Worm (Caenorhabditis elegans) whole organism, L1 larva: Measurements from ENCODE around the gene F44D12.19.
A peak's percentile ranks its signal among the peaks of the same experiment; 100 is the strongest.

Experiments used
- F16B12.6 ChIP-seq: fragments of 150-350 bp; optimal IDR thresholded peaks from 2 replicates; lab custom pipeline; 2014; ENCODE audit warnings: missing biosample characterization, missing genetic modification characterization
- Y116A8C.19 ChIP-seq: sonication (generic microtip); optimal IDR thresholded peaks from 2 replicates; lab custom pipeline; 2016; ENCODE audit warnings: missing compliant biosample characterization, missing genetic modification characterization, borderline replicate concordance
- aha-1 ChIP-seq: fragments of 150-350 bp; optimal IDR thresholded peaks from 2 replicates; lab custom pipeline; 2014; ENCODE audit warnings: missing biosample characterization, missing genetic modification characterization
- aly-2 ChIP-seq: fragments of 150-350 bp; optimal IDR thresholded peaks from 2 replicates; lab custom pipeline; 2014; ENCODE audit warnings: missing biosample characterization, missing genetic modification characterization
- ama-1 ChIP-seq: fragments of 150-350 bp; optimal IDR thresholded peaks from 2 replicates; lab custom pipeline; 2014
- blmp-1 ChIP-seq: fragments of 150-350 bp; optimal IDR thresholded peaks from 2 replicates; lab custom pipeline; 2014; ENCODE audit warnings: missing biosample characterization, missing genetic modification characterization
- ceh-88 ChIP-seq: fragments of 200-800 bp; sonication (Bioruptor generic); IDR thresholded peaks from 2 replicates; pipeline ENCODE4 v1.3.6; 2022; ENCODE audit warnings: missing genetic modification characterization, missing compliant biosample characterization
- dsc-1 ChIP-seq: sonication (generic microtip); optimal IDR thresholded peaks from 2 replicates; lab custom pipeline; 2016; ENCODE audit warnings: mild to moderate bottlenecking, missing genetic modification characterization, missing compliant biosample characterization
- efl-1 ChIP-seq, 4 experiments: fragments of 150-350 bp; optimal IDR thresholded peaks in 3 of 4; peaks in 1 of 4; 1 replicate in 1 of 4; 2 replicates in 3 of 4; lab custom pipeline; 2014; ENCODE audit warnings: missing biosample characterization in 2 of 4, missing genetic modification characterization in 2 of 4, missing genetic modification reagents in 2 of 4
- efl-3 ChIP-seq: fragments of 200-800 bp; sonication (Bioruptor generic); optimal IDR thresholded peaks from 2 replicates; lab custom pipeline; 2018; ENCODE audit warnings: mild to moderate bottlenecking, missing genetic modification characterization, missing compliant biosample characterization
- egl-27 ChIP-seq, 2 experiments: fragments of 150-350 bp in 1 of 2; sonication (generic microtip); optimal IDR thresholded peaks; 3 replicates each; lab custom pipeline; 2017 to 2018; ENCODE audit warnings: missing biosample characterization in 2 of 2, missing genetic modification characterization in 2 of 2, missing genetic modification reagents in 2 of 2
- elt-2 ChIP-seq: sonication (generic microtip); optimal IDR thresholded peaks from 2 replicates; lab custom pipeline; 2016; ENCODE audit warnings: missing genetic modification characterization, mild to moderate bottlenecking, inconsistent platforms, missing compliant biosample characterization, missing genetic modification reagents
- elt-3 ChIP-seq, 6 experiments: fragments of 150-350 bp in 1 of 6; sonication (generic microtip); optimal IDR thresholded peaks; 2 replicates each; lab custom pipeline; 2017 to 2018; ENCODE audit warnings: missing biosample characterization in 6 of 6, missing genetic modification characterization in 6 of 6, inconsistent platforms in 1 of 6
- ets-5 ChIP-seq: fragments of 200-800 bp; sonication (Bioruptor generic); IDR thresholded peaks from 2 replicates; pipeline ENCODE4 v1.3.6; 2022; ENCODE audit warnings: missing genetic modification characterization, missing compliant biosample characterization
- fkh-10 ChIP-seq: sonication (generic microtip); optimal IDR thresholded peaks from 2 replicates; lab custom pipeline; 2017; ENCODE audit warnings: missing biosample characterization, missing genetic modification reagents, missing genetic modification characterization
- hlh-17 ChIP-seq: fragments of 200-800 bp; sonication (Bioruptor generic); optimal IDR thresholded peaks from 2 replicates; lab custom pipeline; 2018; ENCODE audit warnings: missing genetic modification characterization, mild to moderate bottlenecking, missing compliant biosample characterization, moderate library complexity, borderline replicate concordance
- hpl-2 ChIP-seq: fragments of 150-350 bp; optimal IDR thresholded peaks from 2 replicates; lab custom pipeline; 2014; ENCODE audit warnings: missing biosample characterization, missing genetic modification reagents, missing genetic modification characterization
- irx-1 ChIP-seq: sonication (generic microtip); optimal IDR thresholded peaks from 2 replicates; lab custom pipeline; 2016; ENCODE audit warnings: missing genetic modification characterization, missing compliant biosample characterization
- jun-1 ChIP-seq: fragments of 150-350 bp; optimal IDR thresholded peaks from 2 replicates; lab custom pipeline; 2014; ENCODE audit warnings: missing biosample characterization, missing genetic modification reagents, missing genetic modification characterization
- lin-15B ChIP-seq: fragments of 150-350 bp; sonication (generic microtip); optimal IDR thresholded peaks from 3 replicates; lab custom pipeline; 2014; ENCODE audit warnings: missing biosample characterization, missing genetic modification characterization
- lin-35 ChIP-seq, 2 experiments: fragments of 150-350 bp; optimal IDR thresholded peaks; 2 replicates each; lab custom pipeline; 2014; ENCODE audit warnings: missing biosample characterization in 2 of 2, missing genetic modification characterization in 2 of 2, missing genetic modification reagents in 2 of 2
- lsy-2 ChIP-seq, 2 experiments: fragments of 150-350 bp; optimal IDR thresholded peaks; 2 replicates each; lab custom pipeline; 2014; ENCODE audit warnings: missing biosample characterization in 2 of 2, missing genetic modification characterization in 2 of 2
- mab-9 ChIP-seq: fragments of 200-800 bp; sonication (Bioruptor generic); IDR thresholded peaks from 2 replicates; pipeline ENCODE4 v1.3.6; 2022; ENCODE audit warnings: missing genetic modification reagents, missing genetic modification characterization, missing compliant biosample characterization
- mef-2 ChIP-seq: fragments of 150-350 bp; optimal IDR thresholded peaks from 2 replicates; lab custom pipeline; 2014; ENCODE audit warnings: missing biosample characterization, missing genetic modification characterization
- mep-1 ChIP-seq: fragments of 150-350 bp; optimal IDR thresholded peaks from 2 replicates; lab custom pipeline; 2014; ENCODE audit warnings: missing biosample characterization, missing genetic modification characterization
- nhr-11 ChIP-seq: fragments of 150-350 bp; optimal IDR thresholded peaks from 2 replicates; lab custom pipeline; 2014; ENCODE audit warnings: missing biosample characterization, missing genetic modification characterization
- nhr-12 ChIP-seq: sonication (generic microtip); optimal IDR thresholded peaks from 2 replicates; lab custom pipeline; 2017; ENCODE audit warnings: missing biosample characterization, missing genetic modification characterization
- nhr-20 ChIP-seq: sonication (generic microtip); optimal IDR thresholded peaks from 2 replicates; lab custom pipeline; 2016; ENCODE audit warnings: mild to moderate bottlenecking, missing genetic modification characterization, missing compliant biosample characterization
- nhr-28 ChIP-seq: fragments of 150-350 bp; optimal IDR thresholded peaks from 2 replicates; lab custom pipeline; 2014; ENCODE audit warnings: missing biosample characterization, missing genetic modification characterization
- nhr-47 ChIP-seq: sonication (generic microtip); optimal IDR thresholded peaks from 2 replicates; lab custom pipeline; 2016; ENCODE audit warnings: mild to moderate bottlenecking, missing genetic modification characterization, moderate library complexity, missing compliant biosample characterization
- nhr-85 ChIP-seq: sonication (generic microtip); peaks from one replicate; lab custom pipeline; 2016; ENCODE audit warnings: missing genetic modification characterization, inconsistent platforms, missing compliant biosample characterization
- pqm-1 ChIP-seq: sonication (generic microtip); optimal IDR thresholded peaks from 3 replicates; lab custom pipeline; 2017; ENCODE audit warnings: missing biosample characterization, missing genetic modification characterization
- snpc-4 ChIP-seq: fragments of 150-350 bp; optimal IDR thresholded peaks from 2 replicates; lab custom pipeline; 2014; ENCODE audit warnings: missing biosample characterization, missing genetic modification characterization
- snu-23 ChIP-seq: sonication (generic microtip); optimal IDR thresholded peaks from 2 replicates; lab custom pipeline; 2016; ENCODE audit warnings: missing genetic modification characterization, missing compliant biosample characterization
- sox-4 ChIP-seq: sonication (generic microtip); optimal IDR thresholded peaks from 2 replicates; lab custom pipeline; 2016; ENCODE audit warnings: missing genetic modification characterization, missing compliant biosample characterization
- tbx-2 ChIP-seq: sonication (generic microtip); optimal IDR thresholded peaks from 2 replicates; lab custom pipeline; 2016; ENCODE audit warnings: missing genetic modification characterization, missing compliant biosample characterization
- unc-130 ChIP-seq: fragments of 150-350 bp; optimal IDR thresholded peaks from 2 replicates; lab custom pipeline; 2017; ENCODE audit warnings: missing biosample characterization, missing genetic modification characterization, inconsistent platforms
- unc-30 ChIP-seq: sonication (generic microtip); optimal IDR thresholded peaks from 2 replicates; lab custom pipeline; 2017; ENCODE audit warnings: missing biosample characterization, missing genetic modification characterization
- unc-98 ChIP-seq: fragments of 200-800 bp; sonication (Bioruptor generic); IDR thresholded peaks from 2 replicates; pipeline ENCODE4 v1.3.6; 2022; ENCODE audit warnings: missing genetic modification characterization, missing compliant biosample characterization
- vab-15 ChIP-seq: sonication (generic microtip); optimal IDR thresholded peaks from 2 replicates; lab custom pipeline; 2017; ENCODE audit warnings: missing genotype, mild to moderate bottlenecking, missing genetic modification characterization, missing compliant biosample characterization
- ztf-4 ChIP-seq: fragments of 150-350 bp; optimal IDR thresholded peaks from 2 replicates; lab custom pipeline; 2014; ENCODE audit warnings: missing biosample characterization, missing genetic modification characterization

Gene F44D12.19

ce11 chrIV:10033053-10033452 lies 11.7 kb downstream of the F44D12.19 start, which contains the start of gene F44D12.6:
Gene F44D12.6, plus strand, starts transcription at chrIV:10033353.
- no peak for TF ChIP-seq aha-1 (tag; lab: Kevin White, UChicago)
- no peak for TF ChIP-seq nhr-20 (tag; lab: Kevin White, UChicago)
- TF ChIP-seq irx-1, result no peak
- TF ChIP-seq elt-2 (tag; lab: Kevin White, UChicago), result no peak
- no peak for TF ChIP-seq nhr-28
- no peak for TF ChIP-seq snpc-4 (tag; lab: Kevin White, UChicago)

DNA sequence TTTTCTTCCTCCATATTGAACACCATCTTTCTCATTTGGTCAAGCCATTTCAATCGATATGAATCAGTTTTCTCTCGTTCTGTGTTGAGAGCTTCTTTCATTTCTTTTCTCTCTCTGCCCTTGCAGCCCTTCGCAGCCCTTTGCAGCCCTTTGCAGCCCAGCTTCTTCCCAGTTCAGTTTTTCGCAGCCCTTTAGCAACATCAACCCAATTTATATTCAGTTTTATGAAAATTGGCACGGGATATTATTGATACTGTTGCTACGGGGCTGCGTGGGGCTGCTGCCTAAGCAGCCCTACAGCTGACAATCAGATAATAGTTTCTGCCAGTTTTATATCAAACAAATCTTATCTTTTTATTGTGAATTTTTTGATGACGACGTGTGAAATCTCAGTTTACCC lies 15.6 kb downstream of the F44D12.19 start, which contains the start of gene F44D12.10:
TSS of gene F44D12.10 (minus strand) at position 101 of the 400 bp plus-strand sequence.
- TF ChIP-seq blmp-1 (tag; lab: Kevin White, UChicago) (no peak), efl-3 (GFP tag; lab: Kevin White, UChicago) (no peak), lsy-2 (tag; optimal IDR thresholded peaks at IDR 0.05; lab: Kevin White, UChicago) (no peak), elt-2 (tag; lab: Kevin White, UChicago) (no peak), tbx-2 (no peak), nhr-85 (tag; lab: Kevin White, UChicago) (no peak), ets-5 (GFP tag; lab: Robert Waterston, UW) (no peak), nhr-11 (tag; lab: Kevin White, UChicago) (no peak), snu-23 (no peak), Y116A8C.19 (tag; lab: Kevin White, UChicago) (no peak), lin-15B (no peak), nhr-20 (tag; lab: Kevin White, UChicago) (no peak), vab-15 (tag; lab: Kevin White, UChicago) (no peak), nhr-47 (tag; lab: Kevin White, UChicago) (no peak), unc-98 (GFP tag; lab: Robert Waterston, UW) (no peak), mep-1 (no peak)

DNA sequence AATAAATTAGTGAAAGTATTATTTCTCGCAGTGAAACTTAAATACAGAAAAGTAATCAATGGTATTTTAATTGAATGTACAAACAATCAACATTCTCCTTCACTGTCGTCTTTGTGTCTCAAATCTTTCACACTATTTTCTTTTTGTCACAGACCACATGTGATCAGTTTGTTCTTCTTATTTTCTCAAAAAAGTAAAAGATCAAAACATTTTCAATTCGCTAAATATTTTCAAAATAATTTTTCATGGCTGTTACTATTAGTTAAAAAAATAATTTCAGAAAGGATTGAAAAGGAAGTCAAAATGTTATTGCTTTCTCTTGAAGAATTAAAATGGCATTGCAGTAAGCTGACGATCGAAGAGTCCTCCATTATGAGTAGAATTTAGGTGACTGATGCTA lies 19.4 kb downstream of the F44D12.19 start, which contains the start of gene dhs-31:
TSS of gene dhs-31 (minus strand) at position 101 of the 400 bp plus-strand sequence.
- no peak for TF ChIP-seq unc-30 (tag; lab: Kevin White, UChicago)
- TF ChIP-seq dsc-1 (tag; lab: Kevin White, UChicago), result no peak
- TF ChIP-seq efl-1 (optimal IDR thresholded peaks at IDR 0.05; lab: Kevin White, UChicago), result no peak
- TF ChIP-seq efl-1 (GFP tag; optimal IDR thresholded peaks at IDR 0.05 in 1 of 2; lab: Kevin White, UChicago), result no peak
- peak; percentile 42 for TF ChIP-seq blmp-1 (tag; lab: Kevin White, UChicago)
- TF ChIP-seq pqm-1, result no peak
- TF ChIP-seq nhr-20 (tag; lab: Kevin White, UChicago), result no peak
- TF ChIP-seq unc-130 (tag; lab: Kevin White, UChicago), result no peak
- TF ChIP-seq egl-27 (tag; optimal IDR thresholded peaks at IDR 0.05; lab: Kevin White, UChicago), result no peak
- no peak for TF ChIP-seq ceh-88
- TF ChIP-seq nhr-12 (tag; lab: Kevin White, UChicago), result no peak
- TF ChIP-seq mab-9, result no peak
- TF ChIP-seq hlh-17 (GFP tag; lab: Kevin White, UChicago), result no peak
- no peak for TF ChIP-seq hpl-2 (GFP tag; lab: Kevin White, UChicago)
- peak; percentile 22 for TF ChIP-seq nhr-85 (tag; lab: Kevin White, UChicago)
- TF ChIP-seq aly-2 (tag; lab: Kevin White, UChicago), result no peak
- peak in 1 of 6 experiments; percentile 11 for TF ChIP-seq elt-3 (tag; optimal IDR thresholded peaks at IDR 0.05; lab: Kevin White, UChicago)
- no peak for TF ChIP-seq mef-2 (tag; lab: Kevin White, UChicago)
- no peak for TF ChIP-seq ztf-4 (tag; lab: Kevin White, UChicago)
- TF ChIP-seq nhr-47 (tag; lab: Kevin White, UChicago), result no peak
- TF ChIP-seq ama-1 (lab: Kevin White, UChicago), result no peak
- no peak for TF ChIP-seq sox-4
- TF ChIP-seq jun-1, result no peak
- no peak for TF ChIP-seq mep-1
- TF ChIP-seq F16B12.6 (tag; lab: Kevin White, UChicago), result no peak
- TF ChIP-seq lin-35 (GFP tag; optimal IDR thresholded peaks at IDR 0.05; lab: Kevin White, UChicago), result no peak
- no peak for TF ChIP-seq fkh-10 (GFP tag; lab: Kevin White, UChicago)
